Worm (Caenorhabditis elegans) whole organism, late embryonic: Measurements from ENCODE around the gene F38A6.5.

Experiments
- Y22D7AL.16 ChIP-seq: sonication (generic microtip); optimal IDR thresholded peaks from 2 replicates; lab custom pipeline; 2016; ENCODE audit warnings: missing genetic modification characterization, missing compliant biosample characterization
- che-1 ChIP-seq: sonication (generic microtip); optimal IDR thresholded peaks from 2 replicates; lab custom pipeline; 2016; ENCODE audit warnings: mild to moderate bottlenecking, missing genetic modification characterization, missing compliant biosample characterization
- dve-1 ChIP-seq: sonication (generic microtip); optimal IDR thresholded peaks from 2 replicates; lab custom pipeline; 2017; ENCODE audit warnings: antibody characterized with exemption, mild to moderate bottlenecking, missing genetic modification characterization, missing compliant biosample characterization
- ets-4 ChIP-seq: sonication (generic microtip); optimal IDR thresholded peaks from 2 replicates; lab custom pipeline; 2016; ENCODE audit warnings: missing genetic modification characterization, missing compliant biosample characterization
- fax-1 ChIP-seq: sonication (generic microtip); optimal IDR thresholded peaks from 2 replicates; lab custom pipeline; 2016; ENCODE audit warnings: missing genotype, missing genetic modification characterization, missing compliant biosample characterization
- hlh-15 ChIP-seq: sonication (generic microtip); optimal IDR thresholded peaks from 2 replicates; lab custom pipeline; 2016; ENCODE audit warnings: missing genetic modification characterization, missing compliant biosample characterization
- hlh-30 ChIP-seq: sonication (generic microtip); optimal IDR thresholded peaks from 2 replicates; lab custom pipeline; 2017; ENCODE audit warnings: antibody characterized with exemption, missing genetic modification characterization, missing compliant biosample characterization; ENCODE audit not compliant: insufficient read depth
- pha-4 ChIP-seq: fragments of 150-350 bp; optimal IDR thresholded peaks from 2 replicates; lab custom pipeline; 2018; ENCODE audit warnings: missing biosample characterization, missing genetic modification reagents, missing genetic modification characterization
- ref-2 ChIP-seq: sonication (generic microtip); optimal IDR thresholded peaks from 2 replicates; lab custom pipeline; 2016; ENCODE audit warnings: missing genetic modification characterization, missing compliant biosample characterization
- tbx-2 ChIP-seq: sonication (generic microtip); optimal IDR thresholded peaks from 2 replicates; lab custom pipeline; 2016; ENCODE audit warnings: missing genetic modification characterization, missing compliant biosample characterization
- unc-3 ChIP-seq, 2 experiments: fragments of 200-800 bp in 1 of 2; sonication (Bioruptor generic) in 1 of 2; sonication (generic microtip) in 1 of 2; conservative IDR thresholded peaks in 1 of 2; optimal IDR thresholded peaks in 1 of 2; 2 replicates each; pipeline versions ENCODE4 v1.3.6 to Lab custom; 2016 to 2022; ENCODE audit warnings: missing compliant biosample characterization in 2 of 2, missing genetic modification characterization in 2 of 2, missing genetic modification reagents in 1 of 2
- unc-55 ChIP-seq: sonication (generic microtip); optimal IDR thresholded peaks from 2 replicates; lab custom pipeline; 2017; ENCODE audit warnings: missing biosample characterization, missing genetic modification reagents, missing genetic modification characterization
- ztf-16 ChIP-seq: sonication (generic microtip); optimal IDR thresholded peaks from 2 replicates; lab custom pipeline; 2017; ENCODE audit warnings: missing genetic modification characterization, missing compliant biosample characterization

- TF ChIP-seq ztf-16 (tag; lab: Kevin White, UChicago) (no peak), ets-4 (no peak), hlh-30 (tag; lab: Kevin White, UChicago) (no peak), hlh-15 (no peak), unc-3 (GFP tag; conservative IDR thresholded peaks at IDR 0.05; lab: Robert Waterston, UW) (no peak), unc-3 (tag; optimal IDR thresholded peaks at IDR 0.05; lab: Kevin White, UChicago) (no peak), fax-1 (tag; lab: Kevin White, UChicago) (no peak), dve-1 (tag; lab: Kevin White, UChicago) (no peak), unc-55 (GFP tag; lab: Kevin White, UChicago) (no peak), che-1 (tag; lab: Kevin White, UChicago) (no peak), pha-4 (tag; lab: Kevin White, UChicago) (no peak), ref-2 (tag; lab: Kevin White, UChicago) (no peak), tbx-2 (no peak), Y22D7AL.16 (tag; lab: Kevin White, UChicago) (no peak)
Measured at ce11 chrV:20793761-20794160, 20.2 kb upstream of the F38A6.5 start.
